Fruit fly (Drosophila melanogaster) whole organism, embryonic: ENCODE measurements around the gene Hs6st.

Source experiments
- Antp ChIP-seq: fragments of 200-800 bp; sonication (Bioruptor generic); optimal IDR thresholded peaks from 3 replicates; lab custom pipeline; 2016; ENCODE audit warnings: missing biosample characterization, missing genetic modification characterization
- B-H2 ChIP-seq: fragments of 200-800 bp; sonication (Bioruptor generic); optimal IDR thresholded peaks from 2 replicates; lab custom pipeline; 2018; ENCODE audit warnings: missing biosample characterization, mild to moderate bottlenecking, missing genetic modification characterization
- BtbVII ChIP-seq: fragments of 200-800 bp; sonication (Bioruptor generic); optimal IDR thresholded peaks from 3 replicates; lab custom pipeline; 2017; ENCODE audit warnings: missing biosample characterization, mild to moderate bottlenecking, missing genetic modification characterization
- CG10274 ChIP-seq: fragments of 200-800 bp; sonication (Bioruptor generic); optimal IDR thresholded peaks from 3 replicates; lab custom pipeline; 2017; ENCODE audit warnings: missing biosample characterization, mild to moderate bottlenecking, missing genetic modification characterization
- CG11247 ChIP-seq: fragments of 200-800 bp; sonication (Bioruptor generic); IDR thresholded peaks from 2 replicates; pipeline ENCODE4 v1.3.6; 2022; ENCODE audit warnings: missing biosample characterization, missing genetic modification characterization
- CG11504 ChIP-seq: fragments of 200-800 bp; sonication (Bioruptor generic); optimal IDR thresholded peaks from 3 replicates; lab custom pipeline; 2019; ENCODE audit warnings: missing biosample characterization, mild to moderate bottlenecking, missing genetic modification characterization, moderate library complexity
- CG12155 ChIP-seq: fragments of 200-800 bp; sonication (Bioruptor generic); optimal IDR thresholded peaks from 3 replicates; lab custom pipeline; 2016; ENCODE audit warnings: missing biosample characterization, missing genetic modification characterization
- CG12219 ChIP-seq: fragments of 200-800 bp; sonication (Bioruptor generic); optimal IDR thresholded peaks from 3 replicates; lab custom pipeline; 2018; ENCODE audit warnings: missing biosample characterization, mild to moderate bottlenecking, missing genetic modification characterization
- CG12942 ChIP-seq: fragments of 200-800 bp; sonication (Bioruptor generic); optimal IDR thresholded peaks from 3 replicates; lab custom pipeline; 2016; ENCODE audit warnings: missing biosample characterization, missing genetic modification characterization
- CG13296 ChIP-seq: fragments of 200-800 bp; sonication (Bioruptor generic); optimal IDR thresholded peaks from 3 replicates; lab custom pipeline; 2018; ENCODE audit warnings: missing biosample characterization, mild to moderate bottlenecking, missing genetic modification characterization
- CG14710 ChIP-seq: fragments of 200-800 bp; sonication (Bioruptor generic); optimal IDR thresholded peaks from 3 replicates; lab custom pipeline; 2019; ENCODE audit warnings: missing biosample characterization, mild to moderate bottlenecking, missing genetic modification characterization, moderate library complexity
- CG15011 ChIP-seq: fragments of 200-800 bp; sonication (Bioruptor generic); optimal IDR thresholded peaks from 3 replicates; lab custom pipeline; 2018; ENCODE audit warnings: missing biosample characterization, mild to moderate bottlenecking, missing genetic modification characterization
- CG2116 ChIP-seq: fragments of 200-800 bp; sonication (Bioruptor generic); optimal IDR thresholded peaks from 3 replicates; lab custom pipeline; 2018; ENCODE audit warnings: missing biosample characterization, mild to moderate bottlenecking, missing genetic modification characterization
- CG2712 ChIP-seq: fragments of 200-800 bp; optimal IDR thresholded peaks from 3 replicates; lab custom pipeline; 2019; ENCODE audit warnings: missing biosample characterization, mild to moderate bottlenecking, missing genetic modification characterization, moderate library complexity
- CG32772 ChIP-seq: fragments of 200-800 bp; sonication (Bioruptor generic); IDR thresholded peaks from 2 replicates; pipeline ENCODE4 v1.3.6; 2022; ENCODE audit warnings: missing biosample characterization, missing genetic modification characterization
- CG3407 ChIP-seq: fragments of 200-800 bp; sonication (Bioruptor generic); optimal IDR thresholded peaks from 2 replicates; lab custom pipeline; 2018; ENCODE audit warnings: missing biosample characterization, mild to moderate bottlenecking, missing genetic modification characterization
- CG4282 ChIP-seq: fragments of 200-800 bp; sonication (Bioruptor generic); optimal IDR thresholded peaks from 2 replicates; lab custom pipeline; 2016; ENCODE audit warnings: missing biosample characterization, missing genetic modification characterization
- CG5953 ChIP-seq: fragments of 200-800 bp; sonication (Bioruptor generic); IDR thresholded peaks from 2 replicates; pipeline ENCODE4 v1.3.6; 2022; ENCODE audit warnings: missing biosample characterization, missing genetic modification characterization
- CG6683 ChIP-seq: fragments of 200-800 bp; sonication (Bioruptor generic); optimal IDR thresholded peaks from 2 replicates; lab custom pipeline; 2017; ENCODE audit warnings: missing biosample characterization, mild to moderate bottlenecking, missing genetic modification characterization, missing genetic modification reagents
- CG6791 ChIP-seq: fragments of 200-800 bp; sonication (Bioruptor generic); IDR thresholded peaks from 3 replicates; pipeline ENCODE4 v1.3.6; 2022; ENCODE audit warnings: missing biosample characterization, missing genetic modification characterization; ENCODE audit not compliant: partially characterized antibody
- CG6813 ChIP-seq: fragments of 200-800 bp; sonication (Bioruptor generic); optimal IDR thresholded peaks from 2 replicates; lab custom pipeline; 2017; ENCODE audit warnings: missing biosample characterization, missing genetic modification characterization, mild to moderate bottlenecking, moderate library complexity, missing genetic modification reagents
- CG7357 ChIP-seq: fragments of 200-800 bp; sonication (Bioruptor generic); IDR thresholded peaks from 3 replicates; pipeline ENCODE4 v1.3.6; 2022; ENCODE audit warnings: missing biosample characterization, missing genetic modification characterization
- CG8765 ChIP-seq: fragments of 200-800 bp; sonication (Bioruptor generic); IDR thresholded peaks from 2 replicates; pipeline ENCODE4 v1.3.6; 2022; ENCODE audit warnings: missing biosample characterization, missing genetic modification characterization
- CG8944 ChIP-seq: fragments of 200-800 bp; sonication (Bioruptor generic); optimal IDR thresholded peaks from 3 replicates; lab custom pipeline; 2016; ENCODE audit warnings: missing biosample characterization, missing genetic modification characterization
- CG9876 ChIP-seq: fragments of 200-800 bp; sonication (Bioruptor generic); optimal IDR thresholded peaks from 2 replicates; lab custom pipeline; 2016; ENCODE audit warnings: missing biosample characterization, missing genetic modification characterization
- Dbx ChIP-seq: fragments of 200-800 bp; sonication (Bioruptor generic); IDR thresholded peaks from 3 replicates; pipeline ENCODE4 v1.3.6; 2022; ENCODE audit warnings: missing biosample characterization, missing genetic modification characterization
- Deaf1 ChIP-seq: fragments of 200-800 bp; optimal IDR thresholded peaks from 3 replicates; lab custom pipeline; 2019; ENCODE audit warnings: missing biosample characterization, mild to moderate bottlenecking, missing genetic modification characterization, moderate library complexity
- H2.0 ChIP-seq: fragments of 200-800 bp; sonication (Bioruptor generic); IDR thresholded peaks from 2 replicates; pipeline ENCODE4 v1.3.6; 2022; ENCODE audit warnings: missing biosample characterization, missing genetic modification characterization
- HHEX ChIP-seq: fragments of 200-800 bp; sonication (Bioruptor generic); optimal IDR thresholded peaks from 3 replicates; lab custom pipeline; 2017; ENCODE audit warnings: missing biosample characterization, mild to moderate bottlenecking, missing genetic modification characterization, missing genetic modification reagents
- HLH3B ChIP-seq: fragments of 200-800 bp; sonication (Bioruptor generic); IDR thresholded peaks from 2 replicates; pipeline ENCODE4 v1.3.6; 2022; ENCODE audit warnings: missing biosample characterization, missing genetic modification characterization
- Hr78 ChIP-seq, 2 experiments: fragments of 200-800 bp in 1 of 2; fragments of >200 bp in 1 of 2; sonication (Bioruptor generic) in 1 of 2; optimal IDR thresholded peaks; 2 replicates each; lab custom pipeline; 2017 to 2019; ENCODE audit warnings: missing biosample characterization in 2 of 2, missing genetic modification characterization in 2 of 2, mild to moderate bottlenecking in 1 of 2, moderate library complexity in 1 of 2
- Jarid2 ChIP-seq: fragments of 200-800 bp; sonication (Bioruptor generic); optimal IDR thresholded peaks from 3 replicates; lab custom pipeline; 2017; ENCODE audit warnings: mild to moderate bottlenecking, missing biosample characterization, missing genetic modification reagents, missing genetic modification characterization
- Lpt ChIP-seq: fragments of >200 bp; optimal IDR thresholded peaks from 2 replicates; lab custom pipeline; 2018; ENCODE audit warnings: missing biosample characterization, missing genetic modification characterization
- Side ChIP-seq: fragments of 200-800 bp; sonication (Bioruptor generic); optimal IDR thresholded peaks from 2 replicates; lab custom pipeline; 2016; ENCODE audit warnings: missing biosample characterization, missing genetic modification characterization
- TFAM ChIP-seq: fragments of 200-800 bp; sonication (Bioruptor generic); optimal IDR thresholded peaks from 2 replicates; lab custom pipeline; 2017; ENCODE audit warnings: missing biosample characterization, missing genetic modification characterization, inconsistent platforms
- Taf1 ChIP-seq: fragments of 200-800 bp; sonication (Bioruptor generic); IDR thresholded peaks from 2 replicates; pipeline ENCODE4 v1.3.6; 2022; ENCODE audit warnings: missing biosample characterization, missing genetic modification characterization
- aop ChIP-seq: fragments of 200-800 bp; sonication (Bioruptor generic); IDR thresholded peaks from 2 replicates; pipeline ENCODE4 v1.3.6; 2022; ENCODE audit warnings: missing biosample characterization, missing genetic modification characterization
- bsh ChIP-seq, 2 experiments: fragments of 200-800 bp; sonication (Bioruptor generic); optimal IDR thresholded peaks; 2 replicates each; lab custom pipeline; 2017 to 2018; ENCODE audit warnings: mild to moderate bottlenecking in 2 of 2, missing biosample characterization in 2 of 2, missing genetic modification characterization in 2 of 2, moderate library complexity in 1 of 2
- btn ChIP-seq: fragments of 200-800 bp; sonication (Bioruptor generic); optimal IDR thresholded peaks from 2 replicates; lab custom pipeline; 2016; ENCODE audit warnings: missing biosample characterization, missing genetic modification characterization
- chm ChIP-seq: fragments of 200-800 bp; sonication (Bioruptor generic); IDR thresholded peaks from 2 replicates; pipeline ENCODE4 v1.3.6; 2022; ENCODE audit warnings: missing biosample characterization, missing genetic modification characterization
- gce ChIP-seq: fragments of 200-800 bp; sonication (Bioruptor generic); IDR thresholded peaks from 3 replicates; pipeline ENCODE4 v1.3.6; 2022; ENCODE audit warnings: missing biosample characterization, missing genetic modification characterization
- gcm ChIP-seq: fragments of 200-800 bp; sonication (Bioruptor generic); optimal IDR thresholded peaks from 2 replicates; lab custom pipeline; 2019; ENCODE audit warnings: missing biosample characterization, mild to moderate bottlenecking, missing genetic modification characterization, moderate library complexity
- her ChIP-seq: fragments of 200-800 bp; sonication (Bioruptor generic); optimal IDR thresholded peaks from 2 replicates; lab custom pipeline; 2016; ENCODE audit warnings: missing biosample characterization, missing genetic modification characterization
- ind ChIP-seq: fragments of 200-800 bp; sonication (Bioruptor generic); optimal IDR thresholded peaks from 3 replicates; lab custom pipeline; 2016; ENCODE audit warnings: missing biosample characterization, missing genetic modification characterization
- insv ChIP-seq, 2 experiments: fragments of 200-800 bp; sonication (Bioruptor generic); optimal IDR thresholded peaks; 3 replicates each; lab custom pipeline; 2016 to 2018; ENCODE audit warnings: missing biosample characterization in 2 of 2, missing genetic modification characterization in 2 of 2
- lab ChIP-seq: fragments of 200-800 bp; sonication (Bioruptor generic); optimal IDR thresholded peaks from 3 replicates; lab custom pipeline; 2017; ENCODE audit warnings: missing biosample characterization, missing genetic modification characterization, mild to moderate bottlenecking, moderate library complexity, missing genetic modification reagents
- lbe ChIP-seq: fragments of 200-800 bp; sonication (Bioruptor generic); optimal IDR thresholded peaks from 2 replicates; lab custom pipeline; 2016; ENCODE audit warnings: missing biosample characterization, mild to moderate bottlenecking, missing genetic modification characterization
- pnt ChIP-seq: fragments of 200-800 bp; sonication (Bioruptor generic); optimal IDR thresholded peaks from 3 replicates; lab custom pipeline; 2016; ENCODE audit warnings: missing biosample characterization, missing genetic modification characterization
- ssp ChIP-seq: fragments of 200-800 bp; sonication (Bioruptor generic); IDR thresholded peaks from 2 replicates; pipeline ENCODE4 v1.3.6; 2022; ENCODE audit warnings: missing biosample characterization, missing genetic modification characterization
- tin ChIP-seq: fragments of 200-800 bp; sonication (Bioruptor generic); optimal IDR thresholded peaks from 3 replicates; lab custom pipeline; 2016; ENCODE audit warnings: missing biosample characterization, missing genetic modification characterization
- tll ChIP-seq, 2 experiments: fragments of 200-800 bp in 1 of 2; fragments of >200 bp in 1 of 2; sonication (Bioruptor generic) in 1 of 2; optimal IDR thresholded peaks; 2 replicates each; lab custom pipeline; 2017 to 2019; ENCODE audit warnings: missing biosample characterization in 2 of 2, missing genetic modification characterization in 2 of 2, mild to moderate bottlenecking in 1 of 2, moderate library complexity in 1 of 2
- z ChIP-seq: fragments of 200-800 bp; sonication (Bioruptor generic); IDR thresholded peaks from 3 replicates; pipeline ENCODE4 v1.3.6; 2022; ENCODE audit warnings: missing biosample characterization, missing genetic modification characterization

The Hs6st gene

DNA sequence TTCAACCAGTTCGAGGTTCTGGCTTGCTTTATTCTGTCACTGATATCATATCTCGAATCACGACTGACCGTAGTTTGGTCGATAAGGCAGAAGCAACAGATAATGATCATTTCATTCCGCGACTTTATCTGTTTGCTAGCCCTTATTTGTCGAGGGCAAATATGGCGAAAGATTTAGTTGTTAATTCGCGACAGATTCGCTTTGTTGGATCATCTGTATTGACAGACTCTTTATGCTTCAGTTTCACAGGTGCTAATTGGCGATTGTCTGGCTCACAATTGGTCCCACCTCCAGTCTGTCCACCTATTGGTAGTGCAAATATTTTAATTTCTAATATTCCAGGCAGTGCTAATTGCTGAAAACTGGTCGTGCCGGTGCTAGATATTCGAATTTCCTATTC lies 84.0 kb downstream of the Hs6st start (continued):
- no peak for TF ChIP-seq Side
- no peak for TF ChIP-seq btn
- no peak for TF ChIP-seq CG11247 (GFP tag; lab: Robert Waterston, UW)
- no peak for TF ChIP-seq CG13296 (GFP tag; lab: Kevin White, UChicago)
- no peak for TF ChIP-seq CG6791 (GFP tag; lab: Robert Waterston, UW)
- TF ChIP-seq CG3407 (GFP tag; lab: Kevin White, UChicago) = no peak
- TF ChIP-seq lbe (GFP tag; lab: Kevin White, UChicago) = no peak
- TF ChIP-seq CG14710 (tag; lab: Kevin White, UChicago) = no peak
- peak; percentile 42 for TF ChIP-seq CG15011 (GFP tag; lab: Kevin White, UChicago)
- no peak for TF ChIP-seq Lpt (GFP tag; lab: Kevin White, UChicago)
- no peak for TF ChIP-seq CG12942
- no peak for TF ChIP-seq CG11504 (tag; lab: Kevin White, UChicago)
- no peak for TF ChIP-seq chm (GFP tag; lab: Robert Waterston, UW)
- TF ChIP-seq CG5953 = no peak
- no peak for TF ChIP-seq ind (GFP tag; lab: Kevin White, UChicago)
- no peak for TF ChIP-seq CG7357 (GFP tag; lab: Robert Waterston, UW)
- no peak for TF ChIP-seq bsh (GFP tag; optimal IDR thresholded peaks at IDR 0.05; lab: Kevin White, UChicago)
- TF ChIP-seq CG32772 (GFP tag; lab: Robert Waterston, UW) = no peak
- no peak for TF ChIP-seq H2.0 (GFP tag; lab: Robert Waterston, UW)
- TF ChIP-seq Antp (GFP tag; lab: Kevin White, UChicago) = no peak
- no peak for TF ChIP-seq CG8765 (GFP tag; lab: Robert Waterston, UW)
- TF ChIP-seq Jarid2 (GFP tag; lab: Kevin White, UChicago) = no peak
- no peak for TF ChIP-seq CG12219
- TF ChIP-seq CG4282 (GFP tag; lab: Kevin White, UChicago) = no peak
- no peak for TF ChIP-seq her (GFP tag; lab: Kevin White, UChicago)
- TF ChIP-seq TFAM = no peak
- TF ChIP-seq CG10274 (GFP tag; lab: Kevin White, UChicago) = no peak
- TF ChIP-seq HHEX (GFP tag; lab: Kevin White, UChicago) = peak; percentile 33
- no peak for TF ChIP-seq tin
- TF ChIP-seq Hr78 (GFP tag; optimal IDR thresholded peaks at IDR 0.05; lab: Kevin White, UChicago) = no peak
- TF ChIP-seq ssp (GFP tag; lab: Robert Waterston, UW) = no peak
- no peak for TF ChIP-seq CG9876 (GFP tag; lab: Kevin White, UChicago)
- no peak for TF ChIP-seq Deaf1 (tag; lab: Kevin White, UChicago)
- no peak for TF ChIP-seq HLH3B (GFP tag; lab: Robert Waterston, UW)
- no peak for TF ChIP-seq CG8944 (GFP tag; lab: Kevin White, UChicago)
- no peak for TF ChIP-seq CG2712
- TF ChIP-seq CG6683 (GFP tag; lab: Kevin White, UChicago) = no peak
- TF ChIP-seq B-H2 (GFP tag; lab: Kevin White, UChicago) = peak; percentile 11
- no peak for TF ChIP-seq aop (GFP tag; lab: Robert Waterston, UW)
- no peak for TF ChIP-seq CG12155 (GFP tag; lab: Kevin White, UChicago)
- no peak for TF ChIP-seq z (GFP tag; lab: Robert Waterston, UW)
- TF ChIP-seq pnt (GFP tag; lab: Kevin White, UChicago) = no peak
- no peak for TF ChIP-seq CG2116 (GFP tag; lab: Kevin White, UChicago)
- peak; percentile 36 for TF ChIP-seq BtbVII (GFP tag; lab: Kevin White, UChicago)
- no peak for TF ChIP-seq insv (GFP tag; optimal IDR thresholded peaks at IDR 0.05; lab: Kevin White, UChicago)
- TF ChIP-seq Taf1 (GFP tag; lab: Robert Waterston, UW) = no peak
- 0 out of 3 replicates have a peak, but pooled peaks have one; percentile 28 for TF ChIP-seq Dbx
- no peak for TF ChIP-seq gcm (GFP tag; lab: Kevin White, UChicago)
- TF ChIP-seq tll (GFP tag; optimal IDR thresholded peaks at IDR 0.05; lab: Kevin White, UChicago) = no peak
- no peak for TF ChIP-seq gce (GFP tag; lab: Robert Waterston, UW)
- TF ChIP-seq CG6813 (GFP tag; lab: Kevin White, UChicago) = peak; percentile 30
- no peak for TF ChIP-seq lab
